Fruit fly (Drosophila melanogaster) S2 (cell line): ENCODE results near the gene Taf1.

Experiments used
- CG8478 ChIP-seq: fragments of >200 bp; optimal IDR thresholded peaks from 2 replicates; lab custom pipeline; 2018
- CTCF ChIP-seq, 2 experiments: fragments of >200 bp; optimal IDR thresholded peaks; 2 replicates each; lab custom pipeline; 2018

- TF ChIP-seq CG8478 (lab: Kevin White, UChicago) (no peak), CTCF (optimal IDR thresholded peaks at IDR 0.05; lab: Kevin White, UChicago) (no peak)
These were observed 41.5 kb downstream of the Taf1 start for dm6 chr3R:6688160-6688559.
